Worm (Caenorhabditis elegans): ENCODE results near the gene col-150.

col-150 gene

ce11 chrV:10292819-10293357 is 1.6 kb downstream of the col-150 start, which contains the start of gene col-149:
Gene col-149, minus strand, starts transcription at chrV:10292869.
- TF ChIP-seq unc-62 (GFP tag; optimal IDR thresholded peaks at IDR 0.05), result no peak

ce11 chrV:10291848-10292247 is 2.6 kb downstream of the col-150 start:
- TF ChIP-seq unc-62 (GFP tag; optimal IDR thresholded peaks at IDR 0.05), result no peak

DNA sequence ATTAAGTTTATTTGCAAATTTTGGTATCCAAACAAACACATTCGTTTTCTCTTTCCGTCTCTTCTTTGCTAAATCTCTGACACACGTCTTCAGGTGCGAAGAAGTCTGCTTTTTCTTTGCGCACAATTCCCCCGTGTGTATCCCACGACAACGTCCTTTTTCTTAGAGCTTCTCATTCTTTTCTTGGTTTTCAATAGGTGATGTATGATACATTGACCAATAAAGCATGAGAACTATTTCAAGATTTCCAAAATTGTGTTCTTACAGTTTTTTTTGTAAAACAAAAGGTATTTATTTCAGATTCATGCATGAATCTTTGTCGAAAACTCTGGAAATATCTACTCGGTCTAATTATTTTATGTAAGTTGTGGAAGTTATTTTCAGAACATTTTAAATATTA is 4.7 kb downstream of the col-150 start, which contains the start of gene B0024.15:
TSS of gene B0024.15 (plus strand) at position 301 of the 400 bp plus-strand sequence.
- TF ChIP-seq unc-62 (GFP tag; optimal IDR thresholded peaks at IDR 0.05), result no peak

DNA sequence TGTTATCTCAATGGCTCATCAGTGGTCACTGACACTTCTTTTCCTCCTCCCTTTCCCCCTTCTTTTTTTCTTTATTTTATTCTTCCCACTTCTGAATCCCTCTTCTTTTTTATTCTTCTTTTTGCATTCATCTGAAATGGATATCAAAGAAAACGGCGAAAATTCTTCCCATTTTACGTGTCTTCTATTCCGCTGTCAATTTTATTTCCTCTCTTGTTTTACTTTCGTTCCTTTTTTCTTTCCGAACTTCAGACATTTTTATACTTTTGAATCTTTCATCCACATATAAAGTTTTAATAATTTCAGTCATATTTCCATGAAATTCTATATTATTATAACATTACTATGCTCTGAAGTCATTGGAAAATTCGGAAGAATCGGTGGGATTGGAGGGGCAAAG is 7.2 kb downstream of the col-150 start, which contains the start of gene B0024.3:
TSS of gene B0024.3 (plus strand) at position 301 of the 400 bp plus-strand sequence.
- TF ChIP-seq unc-62 (GFP tag; optimal IDR thresholded peaks at IDR 0.05), result no peak

ce11 chrV:10285853-10286252 is 8.6 kb downstream of the col-150 start:
- TF ChIP-seq unc-62 (GFP tag; optimal IDR thresholded peaks at IDR 0.05), result no peak

- no peak for TF ChIP-seq unc-62 (GFP tag; optimal IDR thresholded peaks at IDR 0.05)
Measured at ce11 chrV:10283444-10283843, 11.0 kb downstream of the col-150 start, which contains the start of gene lys-3. Gene lys-3, minus strand, starts transcription at chrV:10283544.

DNA sequence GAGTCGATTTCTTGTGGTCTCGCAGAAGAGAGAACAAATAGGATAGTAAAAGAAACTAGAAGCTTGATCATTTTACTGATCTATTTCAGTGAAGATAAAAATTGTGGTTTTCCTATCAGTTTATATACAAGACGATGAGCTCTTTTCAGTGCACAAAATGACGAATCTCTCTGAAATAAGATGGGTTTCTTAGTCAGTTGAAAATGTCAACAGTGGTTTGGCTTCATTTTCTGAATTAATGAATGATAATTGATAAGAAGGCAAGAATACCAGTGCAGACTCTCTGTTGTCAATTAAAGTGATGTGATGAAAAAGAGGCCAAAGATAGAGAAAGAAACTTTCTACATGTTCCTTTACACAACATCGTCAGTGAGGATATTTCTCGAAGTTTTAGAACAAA is 13.1 kb downstream of the col-150 start, which contains the start of gene lys-2:
TSS of gene lys-2 (minus strand) at position 101 of the 400 bp plus-strand sequence.
- TF ChIP-seq unc-62 (GFP tag; optimal IDR thresholded peaks at IDR 0.05), result no peak

DNA sequence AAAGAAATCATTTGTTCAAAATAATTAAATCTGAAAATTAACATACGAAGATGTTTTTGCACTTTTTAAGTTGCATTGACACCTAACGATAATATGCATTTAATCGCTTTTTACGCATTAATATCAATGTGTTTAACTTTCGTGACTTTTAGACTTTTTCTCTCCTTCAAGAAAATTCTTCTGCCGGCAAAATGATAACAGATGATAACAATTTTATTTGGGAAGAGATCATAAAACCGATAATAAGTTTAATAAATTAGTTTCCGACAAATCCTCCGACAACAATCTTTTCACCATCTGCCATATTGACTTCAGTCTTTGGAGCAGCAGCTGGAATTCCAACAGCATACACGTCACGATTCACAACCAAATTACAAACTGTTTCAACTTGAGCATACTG is 14.3 kb downstream of the col-150 start:
- TF ChIP-seq unc-62 (GFP tag; optimal IDR thresholded peaks at IDR 0.05), result no peak

DNA sequence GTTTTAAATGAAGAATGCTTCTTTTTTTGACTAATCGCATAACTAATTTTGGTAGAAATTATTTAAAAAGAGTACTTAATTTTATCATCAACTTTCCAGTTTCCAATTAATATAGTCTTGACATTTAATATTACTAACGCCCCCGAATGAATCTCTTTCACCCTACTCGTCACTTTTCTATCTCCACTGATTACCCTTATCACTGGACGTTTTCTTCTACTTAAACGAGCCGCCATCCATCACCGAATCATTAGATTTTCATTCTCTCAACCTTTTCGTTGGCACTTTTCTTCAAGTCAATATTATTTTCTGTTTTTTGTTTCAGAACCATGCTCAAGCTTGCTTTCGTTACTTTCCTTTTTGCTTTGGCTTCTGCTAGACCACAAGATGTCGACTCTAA is 16.9 kb downstream of the col-150 start, which contains the start of gene lys-1:
TSS of gene lys-1 (plus strand) at position 326 of the 400 bp plus-strand sequence.
- no peak for TF ChIP-seq unc-62 (GFP tag; optimal IDR thresholded peaks at IDR 0.05)

DNA sequence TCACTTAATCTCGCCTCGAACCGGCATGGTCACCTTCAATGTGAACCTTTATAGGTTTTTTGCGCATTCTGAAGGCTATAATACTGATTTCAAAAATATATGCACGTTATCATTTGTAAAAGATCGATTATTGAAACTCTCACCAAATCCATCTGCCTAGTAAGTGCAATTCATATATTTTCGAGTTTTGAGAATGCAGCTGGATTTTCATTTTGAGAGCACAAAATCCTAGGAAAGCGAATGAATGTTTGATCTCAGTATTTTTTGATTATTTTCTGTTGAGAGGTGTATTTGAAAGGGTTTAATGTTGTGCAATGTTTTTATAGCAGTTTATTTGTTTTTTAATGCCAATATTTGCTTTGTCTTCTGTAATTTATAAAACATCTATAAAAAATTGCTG is 18.4 kb downstream of the col-150 start:
- TF ChIP-seq unc-62 (GFP tag; optimal IDR thresholded peaks at IDR 0.05), result no peak

DNA sequence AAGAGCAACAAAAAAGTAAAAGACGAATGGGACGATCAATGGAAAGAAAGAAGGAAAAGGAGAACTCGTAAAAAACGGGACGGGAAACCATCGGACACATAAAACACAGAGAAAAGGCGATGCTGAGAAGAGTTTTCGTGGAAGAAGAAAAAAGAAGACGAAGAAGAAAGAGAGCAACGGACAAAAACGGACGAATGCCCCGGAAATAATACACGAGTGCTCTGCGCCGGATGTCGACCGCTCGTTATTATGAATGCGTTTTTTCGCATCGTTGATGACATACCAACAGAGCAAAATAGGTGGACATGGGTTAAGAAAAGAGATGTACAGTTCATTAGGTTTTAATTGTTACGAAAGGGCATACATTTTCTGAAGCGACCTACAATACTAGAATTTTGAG is 18.8 kb downstream of the col-150 start, which contains the start of gene Y22F5A.11:
TSS of gene Y22F5A.11 (minus strand) at position 28 of the 400 bp plus-strand sequence.
- no peak for TF ChIP-seq unc-62 (GFP tag; optimal IDR thresholded peaks at IDR 0.05)

DNA sequence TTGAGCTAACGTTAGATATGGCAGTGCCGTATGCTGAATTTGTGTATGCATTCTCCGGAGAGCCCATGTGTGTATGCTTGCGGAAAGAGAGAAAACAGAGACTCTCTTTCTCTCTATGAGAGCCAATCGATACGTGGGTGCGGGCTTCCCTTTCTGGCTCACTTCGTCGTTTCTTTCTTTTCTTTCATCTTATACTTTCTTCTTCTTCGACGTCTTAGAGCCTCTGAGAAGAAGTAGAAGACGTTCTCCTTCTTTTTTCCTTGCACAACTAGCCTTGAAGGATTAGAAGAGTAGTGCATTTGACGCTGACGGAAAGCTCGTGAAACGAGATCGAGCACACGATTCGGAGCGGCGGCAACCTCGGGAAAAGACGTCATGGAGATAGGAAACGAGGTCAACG is 20.6 kb downstream of the col-150 start:
- no peak for TF ChIP-seq unc-62 (GFP tag; optimal IDR thresholded peaks at IDR 0.05)

- TF ChIP-seq unc-62 (GFP tag; optimal IDR thresholded peaks at IDR 0.05), result no peak
Measured at ce11 chrV:10270214-10270613, 24.2 kb downstream of the col-150 start, which contains the start of gene ric-4. Gene ric-4, minus strand, starts transcription at chrV:10270314.

ce11 chrV:10266050-10266449 is 28.4 kb downstream of the col-150 start:
- TF ChIP-seq unc-62 (GFP tag; optimal IDR thresholded peaks at IDR 0.05), result no peak

DNA sequence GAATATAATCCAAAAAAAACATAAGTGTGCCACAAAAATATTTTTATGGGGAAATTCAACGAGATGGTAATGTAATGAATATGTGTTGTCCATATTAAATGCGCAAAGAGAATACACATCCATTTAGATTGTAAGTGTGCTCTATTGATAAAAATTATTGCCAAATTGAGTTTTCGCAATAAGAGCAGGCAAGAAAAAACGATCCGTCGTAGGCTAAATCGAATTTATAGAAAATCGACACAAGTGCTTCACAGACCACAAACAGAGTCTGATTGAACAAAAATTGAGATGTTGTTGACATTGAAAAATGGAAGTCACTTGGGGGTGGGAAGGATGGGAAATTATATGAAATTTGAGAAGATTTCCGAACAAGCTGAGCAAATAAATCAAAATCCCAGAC is 29.4 kb downstream of the col-150 start:
- TF ChIP-seq unc-62 (GFP tag; optimal IDR thresholded peaks at IDR 0.05), result no peak

- TF ChIP-seq unc-62 (GFP tag; optimal IDR thresholded peaks at IDR 0.05), result no peak
Measured at ce11 chrV:10260460-10260859, 34.0 kb downstream of the col-150 start, which contains the start of gene sri-18. Gene sri-18, minus strand, starts transcription at chrV:10260560.

DNA sequence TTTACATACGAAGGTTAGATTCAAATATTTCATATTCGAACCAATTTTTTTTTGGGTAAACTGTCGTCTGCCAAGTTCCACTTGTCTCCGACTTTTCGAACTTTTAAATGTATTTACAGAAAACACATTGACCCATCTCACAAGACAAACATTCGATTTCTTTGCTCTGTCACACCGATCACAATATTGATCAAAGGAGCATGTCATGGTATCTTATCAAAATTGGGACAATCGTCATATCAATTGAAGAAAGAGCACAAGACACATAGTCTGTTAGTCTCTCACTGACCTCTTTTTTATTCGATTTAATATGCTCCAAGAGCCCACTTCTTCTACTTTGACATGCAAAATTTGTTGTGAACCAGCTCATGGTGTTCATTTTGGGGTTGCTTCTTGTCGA is 38.4 kb downstream of the col-150 start, which contains the start of gene nhr-232:
TSS of gene nhr-232 (plus strand) at position 121 of the 400 bp plus-strand sequence.
- TF ChIP-seq unc-62 (GFP tag; optimal IDR thresholded peaks at IDR 0.05), result no peak
